Worm (Caenorhabditis elegans) whole organism, L4 larva: ENCODE measurements around the gene fbxa-209.

Experiments
- T20F7.1 ChIP-seq: fragments of 200-800 bp; sonication (Bioruptor generic); optimal IDR thresholded peaks from 2 replicates; lab custom pipeline; 2018; ENCODE audit warnings: mild to moderate bottlenecking, missing genetic modification characterization, missing compliant biosample characterization
- Y75B8A.6 ChIP-seq: fragments of 200-800 bp; sonication (Bioruptor generic); IDR thresholded peaks from 2 replicates; pipeline ENCODE4 v1.3.6; 2022; ENCODE audit warnings: missing genetic modification reagents, missing genetic modification characterization, missing compliant biosample characterization
- ZK337.2 ChIP-seq: fragments of 200-800 bp; sonication (Bioruptor generic); IDR thresholded peaks from 2 replicates; pipeline ENCODE4 v1.3.6; 2022; ENCODE audit warnings: missing genetic modification reagents, missing genetic modification characterization, missing compliant biosample characterization
- ZK546.5 ChIP-seq, 2 experiments: sonication (generic microtip); optimal IDR thresholded peaks; 2 replicates each; lab custom pipeline; 2017; ENCODE audit warnings: missing biosample characterization in 2 of 2, missing genetic modification characterization in 2 of 2
- aha-1 ChIP-seq: fragments of 150-350 bp; peaks from one replicate; lab custom pipeline; 2014; ENCODE audit warnings: missing biosample characterization, missing genetic modification characterization
- arid-1 ChIP-seq: fragments of 200-800 bp; sonication (Bioruptor generic); conservative IDR thresholded peaks from 2 replicates; pipeline ENCODE4 v1.3.6; 2022; ENCODE audit warnings: missing genetic modification reagents, missing genetic modification characterization, missing compliant biosample characterization
- attf-4 ChIP-seq: sonication (generic microtip); optimal IDR thresholded peaks from 3 replicates; lab custom pipeline; 2017; ENCODE audit warnings: missing biosample characterization, missing genetic modification characterization
- ceh-20 ChIP-seq: fragments of 200-800 bp; sonication (Bioruptor generic); IDR thresholded peaks from 2 replicates; pipeline ENCODE4 v1.3.6; 2022; ENCODE audit warnings: missing genetic modification reagents, missing genetic modification characterization, missing compliant biosample characterization
- ceh-28 ChIP-seq: fragments of 150-350 bp; optimal IDR thresholded peaks from 2 replicates; lab custom pipeline; 2014; ENCODE audit warnings: missing biosample characterization, missing genetic modification reagents, missing genetic modification characterization
- ceh-44 ChIP-seq: fragments of 200-800 bp; sonication (Bioruptor generic); IDR thresholded peaks from 2 replicates; pipeline ENCODE4 v1.3.6; 2022; ENCODE audit warnings: missing genetic modification reagents, missing genetic modification characterization, missing compliant biosample characterization
- daf-12 ChIP-seq: fragments of 150-350 bp; optimal IDR thresholded peaks from 2 replicates; lab custom pipeline; 2014; ENCODE audit warnings: missing biosample characterization, missing genetic modification reagents, missing genetic modification characterization
- daf-16 ChIP-seq, 3 experiments: sonication (generic microtip); optimal IDR thresholded peaks; 2 replicates each; lab custom pipeline; 2016 to 2017; ENCODE audit warnings: missing genetic modification characterization in 3 of 3, missing genetic modification reagents in 3 of 3, mild to moderate bottlenecking in 2 of 3, missing compliant biosample characterization in 2 of 3, missing biosample characterization in 1 of 3, moderate library complexity in 1 of 3
- daf-19 ChIP-seq: fragments of 200-800 bp; sonication (Bioruptor generic); conservative IDR thresholded peaks from 2 replicates; pipeline ENCODE4 v1.3.6; 2022; ENCODE audit warnings: missing genetic modification characterization, missing compliant biosample characterization
- dmd-6 ChIP-seq: fragments of 200-800 bp; sonication (Bioruptor generic); IDR thresholded peaks from 2 replicates; pipeline ENCODE4 v1.3.6; 2022; ENCODE audit warnings: missing genetic modification reagents, missing genetic modification characterization, missing compliant biosample characterization
- dmd-9 ChIP-seq: fragments of 200-800 bp; sonication (Bioruptor generic); IDR thresholded peaks from 2 replicates; pipeline ENCODE4 v1.3.6; 2022; ENCODE audit warnings: missing genetic modification reagents, missing genetic modification characterization, missing compliant biosample characterization
- duxl-1 ChIP-seq: sonication (generic microtip); optimal IDR thresholded peaks from 2 replicates; lab custom pipeline; 2016; ENCODE audit warnings: mild to moderate bottlenecking, missing genetic modification characterization, moderate library complexity, missing compliant biosample characterization; ENCODE audit not compliant: poor library complexity
- dve-1 ChIP-seq: sonication (generic microtip); optimal IDR thresholded peaks from 2 replicates; lab custom pipeline; 2017; ENCODE audit warnings: antibody characterized with exemption, mild to moderate bottlenecking, missing genetic modification characterization, missing compliant biosample characterization; ENCODE audit not compliant: insufficient read depth
- egl-43 ChIP-seq: fragments of 200-800 bp; sonication (Bioruptor generic); IDR thresholded peaks from 2 replicates; pipeline ENCODE4 v1.3.6; 2022; ENCODE audit warnings: missing genetic modification reagents, missing genetic modification characterization, missing compliant biosample characterization
- jun-1 ChIP-seq: fragments of 150-350 bp; optimal IDR thresholded peaks from 2 replicates; lab custom pipeline; 2014; ENCODE audit warnings: missing biosample characterization, missing genetic modification reagents, missing genetic modification characterization
- lin-1 ChIP-seq: fragments of 200-800 bp; sonication (Bioruptor generic); IDR thresholded peaks from 2 replicates; pipeline ENCODE4 v1.3.6; 2022; ENCODE audit warnings: missing genetic modification reagents, missing genetic modification characterization, missing compliant biosample characterization
- lin-15B ChIP-seq: fragments of 150-350 bp; sonication (generic microtip); optimal IDR thresholded peaks from 3 replicates; lab custom pipeline; 2014; ENCODE audit warnings: missing biosample characterization, missing genetic modification characterization
- lin-29 ChIP-seq: fragments of 200-800 bp; sonication (Bioruptor generic); IDR thresholded peaks from 2 replicates; pipeline ENCODE4 v1.3.6; 2022; ENCODE audit warnings: missing genetic modification reagents, missing genetic modification characterization, missing compliant biosample characterization
- madf-5 ChIP-seq, 2 experiments: fragments of 200-800 bp; sonication (Bioruptor generic); IDR thresholded peaks; 2 replicates each; pipeline ENCODE4 v1.3.6; 2022; ENCODE audit warnings: missing compliant biosample characterization in 2 of 2, missing genetic modification characterization in 2 of 2
- mdl-1 ChIP-seq, 2 experiments: fragments of 150-350 bp in 1 of 2; sonication (generic microtip) in 1 of 2; optimal IDR thresholded peaks; 2 replicates each; lab custom pipeline; 2014 to 2017; ENCODE audit warnings: missing biosample characterization in 2 of 2, missing genetic modification characterization in 2 of 2
- mdt-29 ChIP-seq: fragments of 200-800 bp; sonication (Bioruptor generic); IDR thresholded peaks from 2 replicates; pipeline ENCODE4 v1.3.6; 2022; ENCODE audit warnings: missing genetic modification reagents, missing genetic modification characterization, missing compliant biosample characterization
- mep-1 ChIP-seq: fragments of 150-350 bp; sonication (generic microtip); optimal IDR thresholded peaks from 3 replicates; lab custom pipeline; 2014; ENCODE audit warnings: missing biosample characterization, missing genetic modification characterization
- nhr-10 ChIP-seq: fragments of 150-350 bp; optimal IDR thresholded peaks from 2 replicates; lab custom pipeline; 2014; ENCODE audit warnings: missing biosample characterization, missing genetic modification characterization
- nhr-102 ChIP-seq: sonication (generic microtip); optimal IDR thresholded peaks from 2 replicates; lab custom pipeline; 2016; ENCODE audit warnings: mild to moderate bottlenecking, missing genetic modification characterization, moderate library complexity, missing compliant biosample characterization
- nhr-11 ChIP-seq: fragments of 150-350 bp; optimal IDR thresholded peaks from 2 replicates; lab custom pipeline; 2014; ENCODE audit warnings: missing biosample characterization, missing genetic modification characterization
- nhr-111 ChIP-seq: fragments of 200-800 bp; sonication (Bioruptor generic); optimal IDR thresholded peaks from 2 replicates; lab custom pipeline; 2018; ENCODE audit warnings: mild to moderate bottlenecking, missing genetic modification characterization, missing compliant biosample characterization
- nhr-237 ChIP-seq: sonication (generic microtip); optimal IDR thresholded peaks from 2 replicates; lab custom pipeline; 2017; ENCODE audit warnings: missing biosample characterization, missing genetic modification characterization
- nhr-25 ChIP-seq: sonication (generic microtip); optimal IDR thresholded peaks from 2 replicates; lab custom pipeline; 2017; ENCODE audit warnings: missing genetic modification characterization, mild to moderate bottlenecking, missing compliant biosample characterization, antibody characterized with exemption, moderate library complexity, borderline replicate concordance; ENCODE audit not compliant: insufficient read depth
- nhr-28 ChIP-seq: fragments of 150-350 bp; optimal IDR thresholded peaks from 2 replicates; lab custom pipeline; 2014; ENCODE audit warnings: missing biosample characterization, missing genetic modification characterization
- pqm-1 ChIP-seq: sonication (generic microtip); optimal IDR thresholded peaks from 2 replicates; lab custom pipeline; 2017; ENCODE audit warnings: missing biosample characterization, missing genetic modification characterization
- saeg-2 ChIP-seq: fragments of 200-800 bp; sonication (Bioruptor generic); IDR thresholded peaks from 2 replicates; pipeline ENCODE4 v1.3.6; 2022; ENCODE audit warnings: missing genetic modification reagents, missing genetic modification characterization, missing compliant biosample characterization
- sdz-12 ChIP-seq: fragments of 200-800 bp; sonication (Bioruptor generic); optimal IDR thresholded peaks from 2 replicates; lab custom pipeline; 2018; ENCODE audit warnings: mild to moderate bottlenecking, missing genetic modification characterization, missing compliant biosample characterization
- set-16 ChIP-seq: fragments of 200-800 bp; sonication (Bioruptor generic); IDR thresholded peaks from 2 replicates; pipeline ENCODE4 v1.3.6; 2022; ENCODE audit warnings: missing genetic modification reagents, missing genetic modification characterization, missing compliant biosample characterization
- spr-1 ChIP-seq: sonication (generic microtip); optimal IDR thresholded peaks from 2 replicates; lab custom pipeline; 2016; ENCODE audit warnings: mild to moderate bottlenecking, missing genetic modification characterization, missing compliant biosample characterization
- spr-3 ChIP-seq: fragments of 200-800 bp; sonication (Bioruptor generic); optimal IDR thresholded peaks from 2 replicates; lab custom pipeline; 2018; ENCODE audit warnings: mild to moderate bottlenecking, missing genetic modification characterization, missing compliant biosample characterization
- tag-97 ChIP-seq: fragments of 200-800 bp; sonication (Bioruptor generic); IDR thresholded peaks from 2 replicates; pipeline ENCODE4 v1.3.6; 2022; ENCODE audit warnings: missing genetic modification characterization, missing compliant biosample characterization
- unc-130 ChIP-seq: sonication (generic microtip); optimal IDR thresholded peaks from 2 replicates; lab custom pipeline; 2016; ENCODE audit warnings: missing genetic modification reagents, missing genetic modification characterization, missing compliant biosample characterization
- unc-62 ChIP-seq, 3 experiments: fragments of 150-350 bp in 1 of 3; sonication (generic microtip); optimal IDR thresholded peaks in 2 of 3; peaks in 1 of 3; 1 replicate in 1 of 3; 2 replicates in 2 of 3; lab custom pipeline; 2014 to 2017; ENCODE audit warnings: missing biosample characterization in 3 of 3, missing genetic modification characterization in 3 of 3, missing genetic modification reagents in 3 of 3, missing genotype in 1 of 3
- zip-11 ChIP-seq: fragments of 200-800 bp; sonication (Bioruptor generic); IDR thresholded peaks from 2 replicates; pipeline ENCODE4 v1.3.6; 2022; ENCODE audit warnings: missing genetic modification characterization, missing compliant biosample characterization

The fbxa-209 gene

DNA sequence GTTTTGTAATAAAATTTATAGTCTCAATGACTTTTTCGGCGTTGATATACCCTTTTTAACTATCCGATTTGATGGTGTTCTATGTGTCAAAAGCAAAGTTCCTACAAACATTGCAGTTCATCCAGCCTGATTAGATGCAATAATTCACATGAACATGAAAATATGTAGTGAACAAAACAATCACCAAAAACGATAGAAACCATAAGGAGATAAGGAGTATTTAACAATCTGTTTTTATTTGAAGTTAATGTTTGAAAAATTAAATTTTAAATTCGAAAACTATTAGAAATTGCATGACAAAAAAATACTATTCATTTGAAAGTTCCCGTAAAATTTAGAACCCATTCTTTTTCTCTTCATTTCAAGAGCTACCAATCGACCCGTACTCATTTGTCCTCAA, at the start of gene fbxa-209:
fbxa-209 (minus strand) TSS at position 101 of the 400 bp plus-strand sequence.
- TF ChIP-seq saeg-2 (no peak), daf-16 (GFP tag; optimal IDR thresholded peaks at IDR 0.05; lab: Kevin White, UChicago) (no peak), daf-16 (tag; optimal IDR thresholded peaks at IDR 0.05; lab: Kevin White, UChicago) (peak; percentile 23), nhr-102 (no peak), tag-97 (GFP tag; lab: Robert Waterston, UW) (no peak), egl-43 (GFP tag; lab: Robert Waterston, UW) (no peak), nhr-111 (no peak), sdz-12 (GFP tag; lab: Kevin White, UChicago) (no peak), dve-1 (tag; lab: Kevin White, UChicago) (peak; percentile 41), nhr-10 (no peak), jun-1 (tag; lab: Kevin White, UChicago) (no peak), ceh-20 (GFP tag; lab: Robert Waterston, UW) (no peak), pqm-1 (no peak), ceh-44 (no peak), lin-15B (tag; lab: Kevin White, UChicago) (no peak), daf-12 (tag; lab: Kevin White, UChicago) (no peak), T20F7.1 (peak; percentile 31)
- TF ChIP-seq, all 104 proteins: peak for 3

DNA sequence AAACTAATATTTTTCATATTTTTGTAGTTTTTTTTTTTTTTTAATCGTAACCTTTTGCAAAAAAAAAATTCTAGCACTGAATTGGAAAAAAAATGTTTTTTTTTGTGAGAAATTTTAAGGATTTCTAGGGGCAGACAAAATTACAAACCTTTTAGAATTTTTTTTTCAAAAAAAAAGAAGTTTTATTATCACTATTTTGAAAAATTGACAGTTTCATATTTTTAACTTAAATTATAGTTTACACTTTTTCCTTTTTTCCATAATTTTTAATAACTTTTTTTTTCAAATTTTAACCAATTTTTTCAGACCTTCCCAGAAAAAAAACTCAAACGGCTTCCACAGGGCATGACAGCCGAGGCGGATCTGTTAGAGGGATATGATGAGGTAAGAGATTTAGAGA, 44.2 kb upstream of the fbxa-209 start, which contains the start of gene dpf-1:
dpf-1 (plus strand) TSS at position 301 of the 400 bp plus-strand sequence.
- no peak for TF ChIP-seq ceh-28 (tag; lab: Kevin White, UChicago)
- TF ChIP-seq duxl-1 (tag; lab: Kevin White, UChicago), result no peak
- no peak for TF ChIP-seq zip-11 (GFP tag; lab: Robert Waterston, UW)
- no peak for TF ChIP-seq attf-4
- no peak for TF ChIP-seq nhr-25 (tag; lab: Kevin White, UChicago)
- no peak for TF ChIP-seq nhr-11 (tag; lab: Kevin White, UChicago)
- TF ChIP-seq ZK337.2, result no peak
- TF ChIP-seq Y75B8A.6 (GFP tag; lab: Robert Waterston, UW), result no peak
- TF ChIP-seq dmd-9 (GFP tag; lab: Robert Waterston, UW), result no peak
- TF ChIP-seq mdl-1 (tag; optimal IDR thresholded peaks at IDR 0.05; lab: Kevin White, UChicago), result no peak
- TF ChIP-seq T20F7.1, result no peak

DNA sequence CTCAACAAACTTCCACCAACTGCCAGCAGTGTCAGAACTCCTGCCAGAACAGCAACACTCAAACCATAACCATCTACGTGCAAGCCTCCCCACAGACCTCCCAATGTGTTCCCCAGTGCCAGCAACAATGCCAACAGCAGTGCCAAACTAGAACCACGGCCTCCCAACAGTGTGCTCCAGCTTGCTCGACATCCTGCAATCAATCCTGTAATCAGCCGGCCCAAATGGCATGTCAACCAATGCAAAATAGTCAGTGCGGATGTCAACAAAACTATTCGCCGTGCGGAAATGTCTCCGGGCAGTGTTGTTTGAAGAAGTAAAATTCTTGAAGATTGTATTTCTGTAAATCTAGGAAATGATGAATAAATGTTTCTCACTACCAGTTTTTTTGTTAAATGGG, 39.9 kb upstream of the fbxa-209 start:
- no peak for TF ChIP-seq ZK337.2
- peak in 1 of 2 experiments; percentile 84 for TF ChIP-seq unc-62 (GFP tag; optimal IDR thresholded peaks at IDR 0.05 in 1 of 2; lab: Kevin White, UChicago)
- no peak for TF ChIP-seq unc-62 (tag; optimal IDR thresholded peaks at IDR 0.05; lab: Kevin White, UChicago)
- TF ChIP-seq aha-1, result peak; percentile 59

DNA sequence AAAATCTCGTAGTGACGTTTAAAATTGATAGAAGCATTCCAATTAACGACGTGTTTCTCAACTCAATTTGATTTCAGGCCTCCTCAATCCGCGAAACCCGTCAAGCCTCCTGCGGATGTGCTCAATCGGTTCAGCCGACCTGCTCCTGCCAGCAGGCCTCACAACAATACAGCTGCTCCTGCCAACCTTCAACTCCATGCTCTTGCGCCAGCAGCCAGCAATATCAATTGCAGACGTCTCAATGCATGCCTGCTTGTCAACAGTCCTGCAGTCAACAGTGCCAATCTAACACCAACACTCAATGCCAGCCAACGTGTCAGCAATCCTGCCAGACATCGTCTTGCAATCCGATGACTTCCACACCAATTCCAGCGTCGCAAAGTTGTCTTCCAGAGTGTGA, 39.2 kb upstream of the fbxa-209 start:
- TF ChIP-seq daf-19 (no peak), T20F7.1 (no peak), set-16 (GFP tag; lab: Robert Waterston, UW) (peak; percentile 50; the same call in 1 of the 2 replicates)

ce11 chrV:15465032-15465727, 38.3 kb upstream of the fbxa-209 start, which contains the start of gene pqn-71:
pqn-71 (plus strand) TSS chrV:15465677.
- peak; percentile 92 for TF ChIP-seq duxl-1 (tag; lab: Kevin White, UChicago)
- peak; percentile 46 for TF ChIP-seq nhr-237 (tag; lab: Kevin White, UChicago)
- TF ChIP-seq lin-29, result peak; percentile 93
- TF ChIP-seq madf-5 (GFP tag; IDR thresholded peaks at IDR 0.05; lab: Robert Waterston, UW), result peak; percentile 94 to 95
- TF ChIP-seq dmd-6 (GFP tag; lab: Robert Waterston, UW), result peak; percentile 94
- peak; percentile 96 for TF ChIP-seq mep-1 (tag; lab: Kevin White, UChicago)
- TF ChIP-seq mdt-29 (GFP tag; lab: Robert Waterston, UW), result peak; percentile 93
- peak; percentile 74 for TF ChIP-seq nhr-28 (tag; lab: Kevin White, UChicago)
- TF ChIP-seq lin-1, result peak; percentile 92
- peak; percentile 97 for TF ChIP-seq egl-43 (GFP tag; lab: Robert Waterston, UW)
- TF ChIP-seq spr-3, result peak; percentile 91
- peak; percentile 93 for TF ChIP-seq unc-130 (GFP tag; lab: Kevin White, UChicago)
- TF ChIP-seq ZK546.5 (tag; optimal IDR thresholded peaks at IDR 0.05; lab: Kevin White, UChicago), result no peak
- peak; percentile 95 for TF ChIP-seq spr-1 (tag; lab: Kevin White, UChicago)
- TF ChIP-seq arid-1 (GFP tag; lab: Robert Waterston, UW), result peak; percentile 92
- TF ChIP-seq mdl-1 (tag; optimal IDR thresholded peaks at IDR 0.05; lab: Kevin White, UChicago), result peak; percentile 46 to 77
